Worm (Caenorhabditis elegans) whole organism, L1 larva: Measurements from ENCODE around the gene C06H2.2.

Source experiments
- ceh-82 ChIP-seq, 3 experiments: fragments of 150-350 bp in 1 of 3; sonication (generic microtip) in 2 of 3; optimal IDR thresholded peaks; 2 replicates each; lab custom pipeline; 2014 to 2017; ENCODE audit warnings: missing biosample characterization in 3 of 3, missing genetic modification characterization in 3 of 3
- fkh-8 ChIP-seq: sonication (generic microtip); optimal IDR thresholded peaks from 2 replicates; lab custom pipeline; 2016; ENCODE audit warnings: mild to moderate bottlenecking, missing genetic modification characterization, missing compliant biosample characterization
- nhr-20 ChIP-seq: sonication (generic microtip); optimal IDR thresholded peaks from 2 replicates; lab custom pipeline; 2016; ENCODE audit warnings: mild to moderate bottlenecking, missing genetic modification characterization, missing compliant biosample characterization
- nhr-76 ChIP-seq: sonication (generic microtip); optimal IDR thresholded peaks from 2 replicates; lab custom pipeline; 2017; ENCODE audit warnings: missing biosample characterization, missing genetic modification characterization

DNA sequence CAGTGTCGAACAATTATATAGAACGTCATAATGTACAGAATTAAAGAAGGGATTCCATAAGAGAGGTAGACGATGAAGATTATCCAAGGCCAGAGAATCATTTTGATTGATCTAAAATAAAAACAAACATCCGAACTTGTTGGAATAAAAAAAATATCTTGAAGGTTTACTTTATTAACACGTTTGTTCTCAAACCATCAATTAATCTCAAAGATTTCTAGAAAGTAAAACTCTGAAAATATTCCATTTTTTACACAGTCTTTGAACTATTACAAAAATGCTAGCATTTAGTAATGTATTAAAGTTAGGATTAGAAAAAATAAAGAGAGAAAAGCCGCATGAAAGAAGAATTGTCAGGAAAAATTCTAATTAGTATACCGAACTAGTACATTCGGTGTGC is 39.5 kb downstream of the C06H2.2 start, which contains the start of gene srg-40:
- TF ChIP-seq nhr-76 (tag; lab: Kevin White, UChicago) (no peak), fkh-8 (tag; lab: Kevin White, UChicago) (no peak), ceh-82 (tag; optimal IDR thresholded peaks at IDR 0.05; lab: Kevin White, UChicago) (no peak), nhr-20 (no peak)
